Worm (Caenorhabditis elegans): Measurements from ENCODE around the gene chil-27.

- TF ChIP-seq lin-11 (tag; optimal IDR thresholded peaks at IDR 0.05) = no peak
- TF ChIP-seq ztf-16 (tag; optimal IDR thresholded peaks at IDR 0.05) = no peak
- no peak for TF ChIP-seq fkh-10 (GFP tag; optimal IDR thresholded peaks at IDR 0.05)
- no peak for TF ChIP-seq ceh-9 (tag; optimal IDR thresholded peaks at IDR 0.05)
- no peak for TF ChIP-seq unc-55 (GFP tag; optimal IDR thresholded peaks at IDR 0.05)
- TF ChIP-seq tbx-2 (tag; optimal IDR thresholded peaks at IDR 0.05) = no peak
Measured at ce11 chrII:9477567-9477966, at the start of gene chil-27.
